Worm (Caenorhabditis elegans): ENCODE data around the gene kqt-3.

kqt-3 gene

DNA sequence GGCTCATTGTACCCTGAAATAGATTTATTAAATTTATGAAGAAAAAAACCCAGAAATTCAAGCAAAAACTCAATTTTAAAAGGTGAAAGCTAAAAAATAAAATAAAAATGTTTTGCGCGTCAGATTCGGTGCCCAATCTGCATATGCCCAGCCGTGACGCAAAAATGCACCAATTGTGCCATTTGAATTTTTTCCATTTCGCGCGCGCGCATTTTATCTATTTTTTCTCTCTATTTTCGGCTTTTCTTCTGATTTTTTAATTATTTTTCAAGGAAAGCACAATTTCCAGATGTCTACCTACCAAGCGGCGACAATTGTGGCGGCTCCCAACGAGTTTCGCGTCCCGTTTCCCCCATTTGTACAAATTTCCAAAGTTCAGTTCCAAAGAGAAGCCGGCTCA lies 29.7 kb downstream of the kqt-3 start, which contains the start of the genes Y54G9A.7 and bub-3 (continued):
- TF ChIP-seq R02D3.7 (tag; optimal IDR thresholded peaks at IDR 0.05) (no peak), mdl-1 (tag; optimal IDR thresholded peaks at IDR 0.05) (no peak), cey-2 (tag; optimal IDR thresholded peaks at IDR 0.05; ENCODE audit: borderline replicate concordance, insufficient read depth) (no peak), ztf-7 (tag; optimal IDR thresholded peaks at IDR 0.05) (no peak), hif-1 (tag; optimal IDR thresholded peaks at IDR 0.05) (no peak), nhr-28 (tag; optimal IDR thresholded peaks at IDR 0.05) (no peak), unc-39 (tag; optimal IDR thresholded peaks at IDR 0.05) (no peak), sdz-12 (GFP tag; optimal IDR thresholded peaks at IDR 0.05) (no peak), php-3 (GFP tag; IDR thresholded peaks at IDR 0.05) (no peak), ceh-28 (tag; optimal IDR thresholded peaks at IDR 0.05) (no peak), rbr-2 (tag; optimal IDR thresholded peaks at IDR 0.05) (no peak), aha-1 (tag) (peak; percentile 71)

DNA sequence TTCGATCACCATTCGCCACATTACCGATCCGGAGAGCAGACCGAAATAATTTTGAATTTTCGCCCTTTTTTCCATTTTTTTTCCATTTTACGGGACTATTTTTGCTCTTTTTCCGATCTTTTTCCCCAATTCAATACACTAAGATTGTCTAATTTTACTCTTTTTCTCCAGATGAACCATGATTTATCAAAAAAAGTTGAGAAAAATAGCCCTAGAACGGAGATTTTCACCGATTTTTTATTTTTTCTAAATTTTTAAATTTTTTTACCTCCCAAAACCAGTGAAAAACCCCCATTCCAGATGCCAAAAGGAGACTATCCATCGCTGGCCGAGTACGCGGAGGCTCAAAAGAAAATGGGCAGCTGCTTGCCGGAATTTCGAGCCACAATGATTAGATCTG lies 33.3 kb downstream of the kqt-3 start, which contains the start of gene Y54G9A.9:
Y54G9A.9 (plus strand) TSS at position 301 of the 400 bp plus-strand sequence.
- TF ChIP-seq Y48G9A.11 (GFP tag; IDR thresholded peaks at IDR 0.05): no peak
- TF ChIP-seq zip-11 (GFP tag; IDR thresholded peaks at IDR 0.05): no peak
- no peak for TF ChIP-seq nhr-41 (GFP tag; IDR thresholded peaks at IDR 0.05)
- TF ChIP-seq nhr-11 (tag; optimal IDR thresholded peaks at IDR 0.05): no peak
- TF ChIP-seq egl-43 (GFP tag; IDR thresholded peaks at IDR 0.05): no peak
- TF ChIP-seq lin-15B (tag; optimal IDR thresholded peaks at IDR 0.05): no peak
- no peak for TF ChIP-seq hlh-30 (tag; optimal IDR thresholded peaks at IDR 0.05; ENCODE audit: insufficient read depth)
- no peak for TF ChIP-seq aha-1 (tag)
- no peak for TF ChIP-seq duxl-1 (tag; optimal IDR thresholded peaks at IDR 0.05; ENCODE audit: poor library complexity)
- TF ChIP-seq ZK337.2 (GFP tag; IDR thresholded peaks at IDR 0.05): no peak
- no peak for TF ChIP-seq vab-7 (GFP tag; IDR thresholded peaks at IDR 0.05)
- TF ChIP-seq daf-12 (tag; optimal IDR thresholded peaks at IDR 0.05): no peak
- TF ChIP-seq ceh-20 (GFP tag; IDR thresholded peaks at IDR 0.05): no peak

DNA sequence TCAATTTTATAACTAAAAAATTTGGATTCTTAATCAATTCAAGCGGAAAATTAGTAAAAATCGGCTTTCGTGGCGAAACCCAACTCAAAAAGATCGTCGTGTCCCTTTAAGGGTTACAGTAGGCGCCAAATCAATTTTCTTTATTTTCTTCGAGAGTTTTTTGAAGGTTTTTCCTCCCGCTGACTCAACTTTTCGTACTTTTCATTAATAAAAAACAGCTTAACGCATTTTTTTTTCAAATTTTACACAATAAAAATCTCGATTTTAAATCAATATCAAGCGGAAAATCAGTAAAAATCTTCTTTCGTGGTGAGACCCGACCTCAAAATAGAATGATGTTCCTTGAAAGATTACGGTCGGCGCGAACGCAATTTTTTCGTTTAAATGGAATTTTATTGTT lies 36.1 kb downstream of the kqt-3 start:
- TF ChIP-seq hlh-30 (tag; optimal IDR thresholded peaks at IDR 0.05; ENCODE audit: insufficient read depth): no peak
- TF ChIP-seq F49E8.2 (tag; optimal IDR thresholded peaks at IDR 0.05; ENCODE audit: borderline replicate concordance): peak; percentile 77

DNA sequence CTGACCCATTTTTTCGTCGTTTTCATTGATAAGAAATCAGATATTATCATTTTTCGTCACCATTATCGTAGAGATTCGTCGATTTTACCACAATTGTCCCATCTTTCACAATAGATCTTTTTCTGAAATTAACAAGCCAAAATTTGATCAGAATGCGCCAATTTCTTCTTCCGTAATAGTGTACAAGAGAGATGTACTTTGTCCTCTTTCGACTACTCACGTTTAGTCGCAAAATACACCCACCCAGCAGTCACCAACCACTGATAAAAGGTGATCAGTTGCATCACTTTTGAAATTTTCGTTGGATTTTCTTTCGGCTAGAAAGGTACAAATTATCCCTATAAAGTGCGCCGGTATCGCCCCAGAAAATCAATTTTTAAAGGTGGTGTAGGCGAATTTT lies 36.5 kb downstream of the kqt-3 start:
- TF ChIP-seq unc-62 (GFP tag; optimal IDR thresholded peaks at IDR 0.05 in 1 of 2) (no peak), unc-62 (tag; optimal IDR thresholded peaks at IDR 0.05) (no peak), spr-1 (tag; optimal IDR thresholded peaks at IDR 0.05) (no peak), attf-4 (tag; optimal IDR thresholded peaks at IDR 0.05) (no peak), hif-1 (tag; optimal IDR thresholded peaks at IDR 0.05) (peak in 1 of 2 experiments; percentile 96), D1046.2 (GFP tag; IDR thresholded peaks at IDR 0.05) (no peak), ces-1 (GFP tag; optimal IDR thresholded peaks at IDR 0.05) (no peak), vab-7 (GFP tag; IDR thresholded peaks at IDR 0.05) (no peak), aha-1 (tag) (no peak), nhr-28 (tag; optimal IDR thresholded peaks at IDR 0.05) (no peak), F26F4.8 (GFP tag; conservative IDR thresholded peaks at IDR 0.05) (no peak), fos-1 (tag; optimal IDR thresholded peaks at IDR 0.05) (no peak), madf-5 (GFP tag; IDR thresholded peaks at IDR 0.05) (no peak), lin-15B (tag; optimal IDR thresholded peaks at IDR 0.05) (no peak), daf-19 (GFP tag; conservative IDR thresholded peaks at IDR 0.05) (no peak), lin-1 (GFP tag; IDR thresholded peaks at IDR 0.05) (no peak), dmd-6 (GFP tag; IDR thresholded peaks at IDR 0.05) (0 out of 2 replicates have a peak, but pooled peaks have one; percentile 12), dve-1 (tag; optimal IDR thresholded peaks at IDR 0.05; ENCODE audit: insufficient read depth) (no peak), daf-16 (GFP tag; optimal IDR thresholded peaks at IDR 0.05) (no peak), daf-16 (tag; optimal IDR thresholded peaks at IDR 0.05) (peak; percentile 41)
